Fruit fly (Drosophila melanogaster) whole organism, wandering third instar larva: ENCODE results near the gene CRAT.

Experiments
- Abd-B ChIP-seq: fragments of >200 bp; optimal IDR thresholded peaks from 2 replicates; lab custom pipeline; 2017; ENCODE audit warnings: missing biosample characterization, missing genetic modification characterization
- CG32264 ChIP-seq: fragments of 200-800 bp; sonication (Bioruptor generic); optimal IDR thresholded peaks from 2 replicates; lab custom pipeline; 2016; ENCODE audit warnings: missing biosample characterization, missing genetic modification characterization
- CG9705 ChIP-seq: fragments of 200-800 bp; sonication (Bioruptor generic); optimal IDR thresholded peaks from 2 replicates; lab custom pipeline; 2018; ENCODE audit warnings: missing biosample characterization, mild to moderate bottlenecking, missing genetic modification characterization
- CrebA ChIP-seq: fragments of 200-800 bp; sonication (Bioruptor generic); optimal IDR thresholded peaks from 2 replicates; lab custom pipeline; 2016; ENCODE audit warnings: missing biosample characterization, mild to moderate bottlenecking, missing genetic modification characterization, borderline replicate concordance
- Dfd ChIP-seq: fragments of >200 bp; optimal IDR thresholded peaks from 2 replicates; lab custom pipeline; 2017; ENCODE audit warnings: missing biosample characterization, missing genetic modification characterization
- Dif ChIP-seq: fragments of 200-275, 200-300 bp; sonication (Bioruptor generic); optimal IDR thresholded peaks from 2 replicates; lab custom pipeline; 2018; ENCODE audit warnings: missing biosample characterization, missing genetic modification characterization; ENCODE audit not compliant: partially characterized antibody
- GATAd ChIP-seq: sonication (Bioruptor generic); optimal IDR thresholded peaks from 2 replicates; lab custom pipeline; 2016; ENCODE audit warnings: missing biosample characterization, missing genetic modification characterization
- HLH106 ChIP-seq: fragments of 200-800 bp; optimal IDR thresholded peaks from 3 replicates; lab custom pipeline; 2019; ENCODE audit warnings: missing biosample characterization, mild to moderate bottlenecking, missing genetic modification characterization, moderate library complexity
- Hnf4 ChIP-seq: fragments of 200-800 bp; sonication (Bioruptor generic); optimal IDR thresholded peaks from 2 replicates; lab custom pipeline; 2016; ENCODE audit warnings: missing biosample characterization, mild to moderate bottlenecking, missing genetic modification characterization
- Hr78 ChIP-seq: fragments of >200 bp; optimal IDR thresholded peaks from 2 replicates; lab custom pipeline; 2017; ENCODE audit warnings: missing biosample characterization, missing genetic modification characterization
- Hr83 ChIP-seq: fragments of 200-300 bp; sonication (Bioruptor generic); optimal IDR thresholded peaks from 2 replicates; lab custom pipeline; 2016; ENCODE audit warnings: missing biosample characterization, mild to moderate bottlenecking, missing genetic modification characterization, moderate library complexity; ENCODE audit not compliant: poor library complexity, severe bottlenecking
- Jra ChIP-seq: sonication (Bioruptor generic); optimal IDR thresholded peaks from 2 replicates; lab custom pipeline; 2016; ENCODE audit warnings: missing biosample characterization, missing genetic modification characterization
- Mio ChIP-seq: sonication (Bioruptor generic); optimal IDR thresholded peaks from 2 replicates; lab custom pipeline; 2016; ENCODE audit warnings: missing biosample characterization, missing genetic modification characterization
- Myc ChIP-seq: fragments of >200 bp; optimal IDR thresholded peaks from 2 replicates; lab custom pipeline; 2017
- N ChIP-seq: fragments of >200 bp; optimal IDR thresholded peaks from 2 replicates; lab custom pipeline; 2018; ENCODE audit warnings: missing biosample characterization, missing external identifiers, missing genetic modification characterization
- OdsH ChIP-seq: fragments of 200-800 bp; sonication (Bioruptor generic); optimal IDR thresholded peaks from 2 replicates; lab custom pipeline; 2016; ENCODE audit warnings: missing biosample characterization, mild to moderate bottlenecking, missing genetic modification characterization
- Rel ChIP-seq, 2 experiments: fragments of 200-800 bp; sonication (Bioruptor generic) in 1 of 2; optimal IDR thresholded peaks; 2 replicates in 1 of 2; 3 replicates in 1 of 2; lab custom pipeline; 2016 to 2019; ENCODE audit warnings: mild to moderate bottlenecking in 2 of 2, missing biosample characterization in 2 of 2, missing genetic modification characterization in 2 of 2, moderate library complexity in 1 of 2
- Sp1 ChIP-seq: fragments of 200-800 bp; sonication (Bioruptor generic); optimal IDR thresholded peaks from 3 replicates; lab custom pipeline; 2019; ENCODE audit warnings: missing biosample characterization, mild to moderate bottlenecking, missing genetic modification characterization, moderate library complexity
- Vsx2 ChIP-seq: fragments of 200-300, 225-300 bp; sonication (Bioruptor generic); optimal IDR thresholded peaks from 2 replicates; lab custom pipeline; 2018; ENCODE audit warnings: missing biosample characterization, missing genetic modification characterization; ENCODE audit not compliant: partially characterized antibody
- br ChIP-seq: fragments of 200-800 bp; sonication (Bioruptor generic); optimal IDR thresholded peaks from 2 replicates; lab custom pipeline; 2016; ENCODE audit warnings: missing biosample characterization, missing genetic modification characterization
- brk ChIP-seq: fragments of 200-800 bp; sonication (Bioruptor generic); optimal IDR thresholded peaks from 2 replicates; lab custom pipeline; 2016; ENCODE audit warnings: missing biosample characterization, mild to moderate bottlenecking, missing genetic modification characterization
- dl ChIP-seq, 2 experiments: fragments of 175-275, 200-275 bp in 1 of 2; fragments of 200-275 bp in 1 of 2; sonication (Bioruptor generic); optimal IDR thresholded peaks; lab custom pipeline; 2018; ENCODE audit warnings: mild to moderate bottlenecking in 2 of 2, missing biosample characterization in 2 of 2, missing genetic modification characterization in 2 of 2, moderate library complexity in 2 of 2; ENCODE audit not compliant: partially characterized antibody in 2 of 2, insufficient read depth in 1 of 2
- dmrt93B ChIP-seq: fragments of 200-800 bp; sonication (Bioruptor generic); optimal IDR thresholded peaks from 2 replicates; lab custom pipeline; 2018; ENCODE audit warnings: missing biosample characterization, mild to moderate bottlenecking, missing genetic modification characterization
- dsf ChIP-seq: sonication (Bioruptor generic); optimal IDR thresholded peaks from 2 replicates; lab custom pipeline; 2016; ENCODE audit warnings: missing biosample characterization, missing genetic modification characterization, borderline replicate concordance
- ey ChIP-seq: fragments of 200-800 bp; sonication (Bioruptor generic); optimal IDR thresholded peaks from 2 replicates; lab custom pipeline; 2016; ENCODE audit warnings: missing biosample characterization, missing genetic modification characterization
- foxo ChIP-seq, 2 experiments: fragments of 200-800 bp; sonication (Bioruptor generic); optimal IDR thresholded peaks; 2 replicates in 1 of 2; 3 replicates in 1 of 2; lab custom pipeline; 2016 to 2017; ENCODE audit warnings: missing biosample characterization in 2 of 2, missing genetic modification characterization in 2 of 2
- fru ChIP-seq: fragments of 200-800 bp; sonication (Bioruptor generic); optimal IDR thresholded peaks from 3 replicates; lab custom pipeline; 2016; ENCODE audit warnings: missing biosample characterization, mild to moderate bottlenecking, missing genetic modification characterization
- h ChIP-seq: fragments of 200-800 bp; sonication (Bioruptor generic); optimal IDR thresholded peaks from 3 replicates; lab custom pipeline; 2016; ENCODE audit warnings: missing biosample characterization, mild to moderate bottlenecking, missing genetic modification characterization
- jim ChIP-seq: fragments of 175-275, 200-325 bp; sonication (Bioruptor generic); optimal IDR thresholded peaks from 2 replicates; lab custom pipeline; 2016; ENCODE audit warnings: missing biosample characterization, mild to moderate bottlenecking, missing genetic modification characterization
- lola ChIP-seq: fragments of >200 bp; optimal IDR thresholded peaks from 2 replicates; lab custom pipeline; 2017; ENCODE audit warnings: missing biosample characterization, missing genetic modification characterization
- pan ChIP-seq: fragments of >200 bp; optimal IDR thresholded peaks from 2 replicates; lab custom pipeline; 2017
- psq ChIP-seq: fragments of 200-800 bp; sonication (Bioruptor generic); optimal IDR thresholded peaks from 3 replicates; lab custom pipeline; 2017; ENCODE audit warnings: missing biosample characterization, mild to moderate bottlenecking, missing genetic modification characterization, moderate library complexity
- rgr ChIP-seq: fragments of 200-800 bp; sonication (Bioruptor generic); optimal IDR thresholded peaks from 3 replicates; lab custom pipeline; 2016; ENCODE audit warnings: missing biosample characterization, mild to moderate bottlenecking, missing genetic modification characterization
- sage ChIP-seq: fragments of 200-800 bp; sonication (Bioruptor generic); optimal IDR thresholded peaks from 2 replicates; lab custom pipeline; 2016; ENCODE audit warnings: missing biosample characterization, mild to moderate bottlenecking, missing genetic modification characterization
- sv ChIP-seq: fragments of 200-800 bp; sonication (Bioruptor generic); optimal IDR thresholded peaks from 3 replicates; lab custom pipeline; 2016; ENCODE audit warnings: missing biosample characterization, missing genetic modification characterization
- tai ChIP-seq: sonication (Bioruptor generic); optimal IDR thresholded peaks from 2 replicates; lab custom pipeline; 2016; ENCODE audit warnings: missing biosample characterization, missing genetic modification characterization
- usp ChIP-seq: fragments of >200 bp; optimal IDR thresholded peaks from 2 replicates; lab custom pipeline; 2017; ENCODE audit warnings: missing biosample characterization, missing genetic modification characterization
- woc ChIP-seq: sonication (Bioruptor generic); optimal IDR thresholded peaks from 2 replicates; lab custom pipeline; 2016; ENCODE audit warnings: missing biosample characterization, mild to moderate bottlenecking, missing genetic modification characterization

The CRAT gene

dm6 chr3R:6423128-6423527 lies 47.3 kb upstream of the CRAT start:
- TF ChIP-seq psq (GFP tag; lab: Kevin White, UChicago) = no peak
- peak; percentile 31 for TF ChIP-seq Hnf4 (GFP tag; lab: Kevin White, UChicago)
- no peak for TF ChIP-seq dmrt93B (GFP tag; lab: Kevin White, UChicago)
- TF ChIP-seq tai = no peak
- no peak for TF ChIP-seq Myc
- no peak for TF ChIP-seq OdsH (GFP tag; lab: Kevin White, UChicago)
- no peak for TF ChIP-seq Vsx2 (GFP tag; lab: Kevin White, UChicago)
- TF ChIP-seq Sp1 (GFP tag; lab: Kevin White, UChicago) = no peak
- no peak for TF ChIP-seq woc (GFP tag; lab: Kevin White, UChicago)
- TF ChIP-seq Dfd = no peak
- TF ChIP-seq br = no peak
- no peak for TF ChIP-seq Mio (GFP tag; lab: Kevin White, UChicago)
- TF ChIP-seq Rel (GFP tag; optimal IDR thresholded peaks at IDR 0.05; lab: Kevin White, UChicago) = no peak
- peak; percentile 18 for TF ChIP-seq Rel (tag; optimal IDR thresholded peaks at IDR 0.05; lab: Kevin White, UChicago)
- TF ChIP-seq fru (GFP tag; lab: Kevin White, UChicago) = no peak
- no peak for TF ChIP-seq HLH106 (tag; lab: Kevin White, UChicago)
- TF ChIP-seq N (GFP tag; lab: Kevin White, UChicago) = no peak
- no peak for TF ChIP-seq lola (GFP tag; lab: Kevin White, UChicago)
- TF ChIP-seq Hr78 (GFP tag; lab: Kevin White, UChicago) = no peak
- TF ChIP-seq, all 38 proteins: peak for 2

dm6 chr3R:6421712-6422141 lies 45.9 kb upstream of the CRAT start:
- TF ChIP-seq OdsH (GFP tag; lab: Kevin White, UChicago) (no peak), dmrt93B (GFP tag; lab: Kevin White, UChicago) (no peak), fru (GFP tag; lab: Kevin White, UChicago) (peak; percentile 36), sage (no peak), CrebA (GFP tag; lab: Kevin White, UChicago) (peak; percentile 59), dsf (no peak), jim (GFP tag; lab: Kevin White, UChicago) (no peak), Vsx2 (GFP tag; lab: Kevin White, UChicago) (no peak), brk (GFP tag; lab: Kevin White, UChicago) (peak; percentile 43), GATAd (GFP tag; lab: Kevin White, UChicago) (no peak), Hr78 (GFP tag; lab: Kevin White, UChicago) (no peak), pan (lab: Kevin White, UChicago) (no peak), foxo (GFP tag; optimal IDR thresholded peaks at IDR 0.05; lab: Kevin White, UChicago) (no peak), CG9705 (GFP tag; lab: Kevin White, UChicago) (no peak), HLH106 (tag; lab: Kevin White, UChicago) (peak; percentile 27), Dfd (no peak), dl (GFP tag; optimal IDR thresholded peaks at IDR 0.05; lab: Kevin White, UChicago; ENCODE audit: insufficient read depth in 1 of 2, partially characterized antibody in 2 of 2) (no peak), usp (GFP tag; lab: Kevin White, UChicago) (no peak), Myc (no peak), h (GFP tag; lab: Kevin White, UChicago) (peak; percentile 18), Mio (GFP tag; lab: Kevin White, UChicago) (no peak), Hr83 (GFP tag; lab: Kevin White, UChicago) (peak; percentile 49), N (GFP tag; lab: Kevin White, UChicago) (no peak), rgr (GFP tag; lab: Kevin White, UChicago) (peak; percentile 11), Sp1 (GFP tag; lab: Kevin White, UChicago) (no peak), Rel (GFP tag; optimal IDR thresholded peaks at IDR 0.05; lab: Kevin White, UChicago) (no peak), Rel (tag; optimal IDR thresholded peaks at IDR 0.05; lab: Kevin White, UChicago) (no peak), CG32264 (GFP tag; lab: Kevin White, UChicago) (no peak), tai (no peak), psq (GFP tag; lab: Kevin White, UChicago) (peak; percentile 38), sv (GFP tag; lab: Kevin White, UChicago) (no peak), Hnf4 (GFP tag; lab: Kevin White, UChicago) (no peak), br (no peak), Dif (GFP tag; lab: Kevin White, UChicago) (no peak), ey (no peak), woc (GFP tag; lab: Kevin White, UChicago) (no peak), Jra (GFP tag; lab: Kevin White, UChicago) (no peak), lola (GFP tag; lab: Kevin White, UChicago) (no peak), Abd-B (no peak)
